Fruit fly (Drosophila melanogaster) whole organism, embryonic: Measurements from ENCODE around the gene dtn.

Source experiments
- Awh ChIP-seq: fragments of 200-800 bp; sonication (Bioruptor generic); IDR thresholded peaks from 2 replicates; pipeline ENCODE4, ENCODE4 v1.3.6; 2022; ENCODE audit warnings: missing biosample characterization, missing genetic modification characterization
- CG10321 ChIP-seq: fragments of 200-800 bp; sonication (Bioruptor generic); IDR thresholded peaks from 2 replicates; pipeline ENCODE4 v1.3.6; 2022; ENCODE audit warnings: missing biosample characterization, missing genetic modification characterization
- CG10979 ChIP-seq: fragments of 200-800 bp; sonication (Bioruptor generic); optimal IDR thresholded peaks from 2 replicates; lab custom pipeline; 2018; ENCODE audit warnings: missing biosample characterization, mild to moderate bottlenecking, missing genetic modification characterization, moderate library complexity
- CG13296 ChIP-seq: fragments of 200-800 bp; sonication (Bioruptor generic); optimal IDR thresholded peaks from 3 replicates; lab custom pipeline; 2018; ENCODE audit warnings: missing biosample characterization, mild to moderate bottlenecking, missing genetic modification characterization
- CG14441 ChIP-seq: fragments of 200-800 bp; sonication (Bioruptor generic); IDR thresholded peaks from 2 replicates; pipeline ENCODE4 v1.3.6; 2022; ENCODE audit warnings: missing biosample characterization, missing genetic modification characterization
- CG14710 ChIP-seq: fragments of 200-800 bp; sonication (Bioruptor generic); optimal IDR thresholded peaks from 3 replicates; lab custom pipeline; 2019; ENCODE audit warnings: missing biosample characterization, mild to moderate bottlenecking, missing genetic modification characterization, moderate library complexity
- CG1603 ChIP-seq: fragments of 200-800 bp; sonication (Bioruptor generic); optimal IDR thresholded peaks from 2 replicates; lab custom pipeline; 2019; ENCODE audit warnings: missing biosample characterization, mild to moderate bottlenecking, missing genetic modification characterization, moderate library complexity
- CG2678 ChIP-seq: fragments of 200-800 bp; sonication (Bioruptor generic); optimal IDR thresholded peaks from 3 replicates; lab custom pipeline; 2019; ENCODE audit warnings: missing biosample characterization, mild to moderate bottlenecking, missing genetic modification characterization, moderate library complexity
- CG2875 ChIP-seq: fragments of 200-800 bp; sonication (Bioruptor generic); optimal IDR thresholded peaks from 2 replicates; lab custom pipeline; 2017; ENCODE audit warnings: missing biosample characterization, mild to moderate bottlenecking, missing genetic modification characterization, missing genetic modification reagents
- CG3065 ChIP-seq: fragments of 200-800 bp; sonication (Bioruptor generic); optimal IDR thresholded peaks from 2 replicates; lab custom pipeline; 2016; ENCODE audit warnings: missing biosample characterization, missing genetic modification characterization
- CG3163 ChIP-seq: fragments of 200-800 bp; sonication (Bioruptor generic); optimal IDR thresholded peaks from 3 replicates; lab custom pipeline; 2016; ENCODE audit warnings: missing biosample characterization, missing genetic modification characterization
- CG32532 ChIP-seq: fragments of 200-800 bp; sonication (Bioruptor generic); IDR thresholded peaks from 2 replicates; pipeline ENCODE4 v1.3.6; 2022; ENCODE audit warnings: missing biosample characterization, missing genetic modification characterization
- CG32772 ChIP-seq: fragments of 200-800 bp; sonication (Bioruptor generic); IDR thresholded peaks from 2 replicates; pipeline ENCODE4 v1.3.6; 2022; ENCODE audit warnings: missing biosample characterization, missing genetic modification characterization
- CG4360 ChIP-seq: fragments of 200-800 bp; sonication (Bioruptor generic); IDR thresholded peaks from 2 replicates; pipeline ENCODE4 v1.3.6; 2022; ENCODE audit warnings: missing biosample characterization, missing genetic modification characterization
- CG4854 ChIP-seq: fragments of 200-800 bp; sonication (Bioruptor generic); optimal IDR thresholded peaks from 2 replicates; lab custom pipeline; 2016; ENCODE audit warnings: missing biosample characterization, missing genetic modification characterization, inconsistent platforms
- CG6791 ChIP-seq: fragments of 200-800 bp; sonication (Bioruptor generic); IDR thresholded peaks from 3 replicates; pipeline ENCODE4 v1.3.6; 2022; ENCODE audit warnings: missing biosample characterization, missing genetic modification characterization; ENCODE audit not compliant: partially characterized antibody
- CG7839 ChIP-seq: fragments of 200-800 bp; sonication (Bioruptor generic); optimal IDR thresholded peaks from 3 replicates; lab custom pipeline; 2018; ENCODE audit warnings: missing biosample characterization, mild to moderate bottlenecking, missing genetic modification characterization, moderate library complexity
- CG8765 ChIP-seq: fragments of 200-800 bp; sonication (Bioruptor generic); IDR thresholded peaks from 2 replicates; pipeline ENCODE4 v1.3.6; 2022; ENCODE audit warnings: missing biosample characterization, missing genetic modification characterization
- CkIIα-i1 ChIP-seq: fragments of 200-800 bp; sonication (Bioruptor generic); IDR thresholded peaks from 2 replicates; pipeline ENCODE4 v1.3.6; 2022; ENCODE audit warnings: missing biosample characterization, missing genetic modification characterization
- Elba2 ChIP-seq: fragments of 200-800 bp; sonication (Bioruptor generic); optimal IDR thresholded peaks from 3 replicates; lab custom pipeline; 2016; ENCODE audit warnings: missing biosample characterization, missing genetic modification characterization
- Fer1 ChIP-seq: fragments of 200-800 bp; sonication (Bioruptor generic); optimal IDR thresholded peaks from 2 replicates; lab custom pipeline; 2017; ENCODE audit warnings: missing biosample characterization, mild to moderate bottlenecking, missing genetic modification characterization
- HLH4C ChIP-seq: fragments of 200-800 bp; sonication (Bioruptor generic); IDR thresholded peaks from 3 replicates; pipeline ENCODE4 v1.3.6; 2022; ENCODE audit warnings: missing biosample characterization, missing genetic modification characterization; ENCODE audit not compliant: partially characterized antibody
- Jarid2 ChIP-seq: fragments of 200-800 bp; sonication (Bioruptor generic); optimal IDR thresholded peaks from 3 replicates; lab custom pipeline; 2017; ENCODE audit warnings: mild to moderate bottlenecking, missing biosample characterization, missing genetic modification reagents, missing genetic modification characterization
- Lim3 ChIP-seq: fragments of 200-800 bp; sonication (Bioruptor generic); IDR thresholded peaks from 2 replicates; pipeline ENCODE4 v1.3.6; 2022; ENCODE audit warnings: missing biosample characterization, missing genetic modification characterization
- MESR4 ChIP-seq: fragments of 200-800 bp; sonication (Bioruptor generic); optimal IDR thresholded peaks from 2 replicates; lab custom pipeline; 2018; ENCODE audit warnings: missing biosample characterization, mild to moderate bottlenecking, missing genetic modification characterization, moderate library complexity
- MTF-1 ChIP-seq: fragments of 200-800 bp; sonication (Bioruptor generic); optimal IDR thresholded peaks from 2 replicates; lab custom pipeline; 2018; ENCODE audit warnings: missing biosample characterization, mild to moderate bottlenecking, missing genetic modification characterization, borderline replicate concordance
- Med ChIP-seq: fragments of 200-800 bp; sonication (Bioruptor generic); peaks from one replicate; lab custom pipeline; 2016; ENCODE audit warnings: missing biosample characterization, missing genetic modification characterization, mild to moderate bottlenecking, inconsistent platforms, moderate library complexity
- Poxn ChIP-seq: fragments of 200-800 bp; sonication (Bioruptor generic); IDR thresholded peaks from 2 replicates; pipeline ENCODE4 v1.3.6; 2022; ENCODE audit warnings: missing biosample characterization, missing genetic modification characterization
- Sox100B ChIP-seq: fragments of 200-800 bp; sonication (Bioruptor generic); optimal IDR thresholded peaks from 3 replicates; lab custom pipeline; 2018; ENCODE audit warnings: missing biosample characterization, mild to moderate bottlenecking, missing genetic modification characterization
- YL-1 ChIP-seq: fragments of 200-800 bp; sonication (Bioruptor generic); optimal IDR thresholded peaks from 3 replicates; lab custom pipeline; 2017; ENCODE audit warnings: missing biosample characterization, mild to moderate bottlenecking, missing genetic modification characterization
- ac ChIP-seq: fragments of 200-800 bp; sonication (Bioruptor generic); optimal IDR thresholded peaks from 3 replicates; lab custom pipeline; 2017; ENCODE audit warnings: missing biosample characterization, mild to moderate bottlenecking, missing genetic modification characterization
- cg ChIP-seq: fragments of 200-800 bp; sonication (Bioruptor generic); optimal IDR thresholded peaks from 3 replicates; lab custom pipeline; 2019; ENCODE audit warnings: missing biosample characterization, mild to moderate bottlenecking, missing genetic modification characterization, moderate library complexity
- ci ChIP-seq: fragments of 200-800 bp; sonication (Bioruptor generic); IDR thresholded peaks from 3 replicates; pipeline ENCODE4 v1.3.6; 2022; ENCODE audit warnings: missing biosample characterization, missing genetic modification characterization
- crol ChIP-seq: fragments of 200-800 bp; sonication (Bioruptor generic); IDR thresholded peaks from 2 replicates; pipeline ENCODE4 v1.3.6; 2022; ENCODE audit warnings: missing biosample characterization, missing genetic modification characterization
- ems ChIP-seq: fragments of 200-800 bp; sonication (Bioruptor generic); optimal IDR thresholded peaks from 3 replicates; lab custom pipeline; 2016; ENCODE audit warnings: missing biosample characterization, missing genetic modification characterization
- fd96Cb ChIP-seq: fragments of 200-800 bp; sonication (Bioruptor generic); optimal IDR thresholded peaks from 2 replicates; lab custom pipeline; 2018; ENCODE audit warnings: missing biosample characterization, mild to moderate bottlenecking, missing genetic modification characterization, moderate library complexity
- gcm2 ChIP-seq: fragments of 200-800 bp; sonication (Bioruptor generic); optimal IDR thresholded peaks from 2 replicates; lab custom pipeline; 2016; ENCODE audit warnings: missing biosample characterization, missing genetic modification characterization
- hth ChIP-seq: fragments of >200 bp; optimal IDR thresholded peaks from 2 replicates; lab custom pipeline; 2017; ENCODE audit warnings: inconsistent platforms
- insv ChIP-seq, 2 experiments: fragments of 200-800 bp; sonication (Bioruptor generic); optimal IDR thresholded peaks; 3 replicates each; lab custom pipeline; 2016 to 2018; ENCODE audit warnings: missing biosample characterization in 2 of 2, missing genetic modification characterization in 2 of 2
- luna ChIP-seq: fragments of 200-800 bp; sonication (Bioruptor generic); optimal IDR thresholded peaks from 2 replicates; lab custom pipeline; 2016; ENCODE audit warnings: missing biosample characterization, missing genetic modification characterization
- maf-S ChIP-seq: fragments of 200-800 bp; sonication (Bioruptor generic); optimal IDR thresholded peaks from 2 replicates; lab custom pipeline; 2016; ENCODE audit warnings: missing biosample characterization, missing genetic modification characterization
- mld ChIP-seq: fragments of 200-800 bp; sonication (Bioruptor generic); IDR thresholded peaks from 3 replicates; pipeline ENCODE4 v1.3.6; 2022; ENCODE audit warnings: missing biosample characterization, missing genetic modification characterization; ENCODE audit not compliant: partially characterized antibody
- nerfin-1 ChIP-seq: fragments of 200-800 bp; sonication (Bioruptor generic); optimal IDR thresholded peaks from 3 replicates; lab custom pipeline; 2019; ENCODE audit warnings: missing biosample characterization, mild to moderate bottlenecking, missing genetic modification characterization, moderate library complexity
- sens ChIP-seq: fragments of 200-800 bp; sonication (Bioruptor generic); peaks from one replicate; lab custom pipeline; 2016; ENCODE audit warnings: missing biosample characterization, missing genetic modification characterization
- slp2 ChIP-seq: fragments of 200-800 bp; sonication (Bioruptor generic); optimal IDR thresholded peaks from 2 replicates; lab custom pipeline; 2016; ENCODE audit warnings: missing biosample characterization, missing genetic modification characterization
- toy ChIP-seq: fragments of 200-800 bp; sonication (Bioruptor generic); IDR thresholded peaks from 2 replicates; pipeline ENCODE4 v1.3.6; 2022; ENCODE audit warnings: missing biosample characterization, missing genetic modification characterization
- ttk ChIP-seq: fragments of 200-800 bp; sonication (Bioruptor generic); IDR thresholded peaks from 2 replicates; pipeline ENCODE4 v2.1.2; 2022; ENCODE audit warnings: missing biosample characterization, missing genetic modification characterization
- tup ChIP-seq: fragments of 200-800 bp; sonication (Bioruptor generic); optimal IDR thresholded peaks from 2 replicates; lab custom pipeline; 2016; ENCODE audit warnings: missing biosample characterization, mild to moderate bottlenecking, missing genetic modification characterization, moderate library complexity
- zen2 ChIP-seq: fragments of 200-800 bp; sonication (Bioruptor generic); IDR thresholded peaks from 3 replicates; pipeline ENCODE4 v1.3.6; 2022; ENCODE audit warnings: missing biosample characterization, missing genetic modification characterization; ENCODE audit not compliant: partially characterized antibody

Gene dtn

dm6 chrX:6253701-6254100 is 28.3 kb downstream of the dtn start (continued):
- TF ChIP-seq luna (GFP tag; lab: Kevin White, UChicago) = no peak
- TF ChIP-seq ems = no peak
- no peak for TF ChIP-seq Sox100B (GFP tag; lab: Kevin White, UChicago)
- TF ChIP-seq CG4360 (GFP tag; lab: Robert Waterston, UW) = no peak
- TF ChIP-seq Poxn (GFP tag; lab: Robert Waterston, UW) = no peak
- peak; percentile 20 for TF ChIP-seq CG2678 (tag; lab: Kevin White, UChicago)
- no peak for TF ChIP-seq hth
- TF ChIP-seq CG13296 (GFP tag; lab: Kevin White, UChicago) = peak; percentile 13
- no peak for TF ChIP-seq CG3163
- TF ChIP-seq Fer1 = peak; percentile 0
- TF ChIP-seq CG2875 (GFP tag; lab: Kevin White, UChicago) = peak; percentile 6
- no peak for TF ChIP-seq CkIIα-i1 (GFP tag; lab: Robert Waterston, UW)
- no peak for TF ChIP-seq HLH4C
- peak; percentile 79 for TF ChIP-seq CG10979 (tag; lab: Kevin White, UChicago)
- TF ChIP-seq MTF-1 (GFP tag; lab: Kevin White, UChicago) = no peak

- peak; percentile 60 for TF ChIP-seq Med
- TF ChIP-seq Elba2 = peak; percentile 83
- peak; percentile 84 to 95 for TF ChIP-seq insv (GFP tag; optimal IDR thresholded peaks at IDR 0.05; lab: Kevin White, UChicago)
- TF ChIP-seq Jarid2 = peak; percentile 4
- TF ChIP-seq Awh (GFP tag; lab: Robert Waterston, UW) = no peak
- TF ChIP-seq maf-S (GFP tag; lab: Kevin White, UChicago) = no peak
- peak; percentile 67 for TF ChIP-seq crol (GFP tag; lab: Robert Waterston, UW)
- TF ChIP-seq CG32772 = no peak
- TF ChIP-seq sens (GFP tag; lab: Kevin White, UChicago) = peak; percentile 37
- TF ChIP-seq nerfin-1 = peak; percentile 19
- no peak for TF ChIP-seq fd96Cb (tag; lab: Kevin White, UChicago)
- TF ChIP-seq MESR4 = peak; percentile 30
- peak; percentile 77 for TF ChIP-seq cg (GFP tag; lab: Kevin White, UChicago)
- TF ChIP-seq ci (GFP tag; lab: Robert Waterston, UW) = peak; percentile 25; the same call in 1 of the 3 replicates
- no peak for TF ChIP-seq CG6791 (GFP tag; lab: Robert Waterston, UW)
These were observed 29.3 kb downstream of the dtn start for dm6 chrX:6254617-6255349.

- TF ChIP-seq ac (GFP tag; lab: Kevin White, UChicago) (no peak), CG3065 (GFP tag; lab: Kevin White, UChicago) (no peak), ttk (GFP tag; lab: Robert Waterston, UW) (no peak), CG7839 (peak; percentile 26), CG2875 (GFP tag; lab: Kevin White, UChicago) (no peak), mld (peak; percentile 61; the same call in 2 of the 3 replicates), CG14710 (tag; lab: Kevin White, UChicago) (peak; percentile 65), CG32532 (GFP tag; lab: Robert Waterston, UW) (peak; percentile 47), CG32772 (no peak), YL-1 (GFP tag; lab: Kevin White, UChicago) (peak; percentile 45), CG4854 (GFP tag; lab: Kevin White, UChicago) (no peak), CG1603 (tag; lab: Kevin White, UChicago) (peak; percentile 3), gcm2 (no peak), slp2 (GFP tag; lab: Kevin White, UChicago) (no peak), CG10321 (GFP tag; lab: Robert Waterston, UW) (no peak), CG8765 (GFP tag; lab: Robert Waterston, UW) (no peak), tup (GFP tag; lab: Kevin White, UChicago) (no peak), zen2 (GFP tag; lab: Robert Waterston, UW) (peak; percentile 64; the same call in 1 of the 3 replicates), CG14441 (GFP tag; lab: Robert Waterston, UW) (no peak), toy (GFP tag; lab: Robert Waterston, UW) (no peak), Lim3 (GFP tag; lab: Robert Waterston, UW) (no peak)
These were observed 30.0 kb downstream of the dtn start, which contains the start of the genes Rbcn-3A and Spx for dm6 chrX:6255414-6255915. Rbcn-3A (minus strand) TSS chrX:6255487. Spx (plus strand) TSS chrX:6255822.
